Worm (Caenorhabditis elegans): Measurements from ENCODE around the gene B0238.12.

DNA sequence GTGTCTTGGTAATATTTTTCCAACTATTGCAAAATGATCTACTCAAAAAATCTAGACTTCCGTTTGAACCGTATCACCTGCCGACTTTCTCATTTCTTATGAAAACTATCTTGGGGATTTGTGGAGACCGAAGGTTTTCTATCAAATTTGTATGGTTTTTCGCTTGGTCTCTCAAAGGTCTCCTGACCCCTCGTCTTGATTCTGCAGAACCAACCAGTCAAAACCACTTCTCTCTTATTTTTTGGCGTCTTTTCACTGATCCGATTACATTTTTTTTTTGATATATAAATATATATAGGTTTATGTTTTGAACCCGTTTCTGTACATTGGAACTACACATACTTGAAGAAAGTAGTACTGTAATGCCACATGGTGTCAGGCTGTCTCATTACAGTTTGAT is 40.0 kb upstream of the B0238.12 start:
- no peak for TF ChIP-seq hmg-4 (GFP tag; optimal IDR thresholded peaks at IDR 0.05)
- no peak for TF ChIP-seq ama-1 (optimal IDR thresholded peaks at IDR 0.05)
- no peak for TF ChIP-seq hnd-1 (tag; optimal IDR thresholded peaks at IDR 0.05)
- no peak for TF ChIP-seq tbx-37 (GFP tag; conservative IDR thresholded peaks at IDR 0.05)
- TF ChIP-seq flt-1 (GFP tag; IDR thresholded peaks at IDR 0.05): no peak
- no peak for TF ChIP-seq ceh-13 (GFP tag; optimal IDR thresholded peaks at IDR 0.05)
- TF ChIP-seq hmbx-1 (tag; optimal IDR thresholded peaks at IDR 0.05): no peak
- TF ChIP-seq aly-1 (tag; optimal IDR thresholded peaks at IDR 0.05): no peak
- TF ChIP-seq B0310.2 (tag; optimal IDR thresholded peaks at IDR 0.05): no peak
- TF ChIP-seq tbx-11 (GFP tag; IDR thresholded peaks at IDR 0.05): no peak
- no peak for TF ChIP-seq scrt-1 (GFP tag; IDR thresholded peaks at IDR 0.05)

All from whole organism, early embryonic.